Worm (Caenorhabditis elegans) whole organism, L4/young adult: Measurements from ENCODE around the gene R10F2.4.

Experiments
- W03F9.2 ChIP-seq: fragments of 150-350 bp; optimal IDR thresholded peaks from 2 replicates; lab custom pipeline; 2014; ENCODE audit warnings: missing biosample characterization, missing genetic modification characterization
- dao-5 ChIP-seq: sonication (generic microtip); optimal IDR thresholded peaks from 2 replicates; lab custom pipeline; 2016; ENCODE audit warnings: missing genotype, missing genetic modification characterization, moderate library complexity, missing compliant biosample characterization

- TF ChIP-seq dao-5 (tag; lab: Kevin White, UChicago) (no peak), W03F9.2 (tag; lab: Kevin White, UChicago) (no peak)
These were observed 48.6 kb downstream of the R10F2.4 start, which contains the start of gene klf-1 for ce11 chrIII:2874144-2874868.
